Worm (Caenorhabditis elegans) whole organism, early embryonic: Measurements from ENCODE around the gene C08F8.6.

Experiments used
- B0310.2 ChIP-seq: sonication (generic microtip); optimal IDR thresholded peaks from 2 replicates; lab custom pipeline; 2016; ENCODE audit warnings: mild to moderate bottlenecking, missing genetic modification characterization, missing compliant biosample characterization
- F13C5.2 ChIP-seq: sonication (generic microtip); optimal IDR thresholded peaks from 2 replicates; lab custom pipeline; 2017; ENCODE audit warnings: mild to moderate bottlenecking, missing genetic modification characterization, inconsistent platforms, missing compliant biosample characterization
- ama-1 ChIP-seq: fragments of 150-350 bp; optimal IDR thresholded peaks from 2 replicates; lab custom pipeline; 2014
- ceh-36 ChIP-seq: sonication (generic microtip); optimal IDR thresholded peaks from 2 replicates; lab custom pipeline; 2016; ENCODE audit warnings: missing genetic modification characterization, inconsistent platforms, missing compliant biosample characterization
- flt-1 ChIP-seq: fragments of 200-800 bp; sonication (Bioruptor generic); IDR thresholded peaks from 2 replicates; pipeline ENCODE4 v1.3.6; 2022; ENCODE audit warnings: missing genetic modification characterization, missing compliant biosample characterization
- hmbx-1 ChIP-seq: sonication (generic microtip); optimal IDR thresholded peaks from 2 replicates; lab custom pipeline; 2016; ENCODE audit warnings: mild to moderate bottlenecking, missing genetic modification characterization, missing compliant biosample characterization
- hmg-4 ChIP-seq: fragments of 200-800 bp; sonication (Bioruptor generic); optimal IDR thresholded peaks from 2 replicates; lab custom pipeline; 2018; ENCODE audit warnings: mild to moderate bottlenecking, missing genetic modification characterization, missing compliant biosample characterization
- hnd-1 ChIP-seq: sonication (generic microtip); optimal IDR thresholded peaks from 2 replicates; lab custom pipeline; 2016; ENCODE audit warnings: missing genetic modification characterization, missing compliant biosample characterization
- scrt-1 ChIP-seq: fragments of 200-800 bp; sonication (Bioruptor generic); IDR thresholded peaks from 2 replicates; pipeline ENCODE4 v1.3.6; 2022; ENCODE audit warnings: missing genetic modification characterization, missing compliant biosample characterization
- sea-1 ChIP-seq: fragments of 200-800 bp; sonication (Bioruptor generic); conservative IDR thresholded peaks from 2 replicates; pipeline ENCODE4 v1.3.6; 2022; ENCODE audit warnings: missing genetic modification characterization, missing compliant biosample characterization
- tbx-11 ChIP-seq: fragments of 200-800 bp; sonication (Bioruptor generic); IDR thresholded peaks from 2 replicates; pipeline ENCODE4 v1.3.6; 2022; ENCODE audit warnings: missing genetic modification characterization, missing compliant biosample characterization
- tbx-37 ChIP-seq: fragments of 200-800 bp; sonication (Bioruptor generic); conservative IDR thresholded peaks from 2 replicates; pipeline ENCODE4 v1.3.6; 2022; ENCODE audit warnings: missing genetic modification reagents, missing genetic modification characterization, missing compliant biosample characterization

DNA sequence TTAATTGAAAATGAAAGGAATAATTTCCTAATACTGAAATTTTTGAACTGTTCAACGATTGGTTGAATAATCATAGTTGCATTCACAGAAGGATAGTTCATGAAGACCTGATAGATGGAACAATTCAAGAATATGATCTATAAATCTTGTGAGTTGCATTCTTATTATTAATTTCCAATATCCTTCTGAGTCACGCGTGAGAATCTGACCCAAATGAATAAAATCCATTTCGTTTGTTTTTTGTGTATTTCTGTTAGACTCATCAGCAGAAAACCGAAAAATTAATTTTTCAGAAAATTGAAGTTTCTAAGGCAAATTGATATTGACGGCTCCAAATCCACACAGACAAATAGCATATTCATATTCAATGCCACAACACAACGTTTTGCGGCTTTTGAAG lies 24.7 kb upstream of the C08F8.6 start, which contains the start of gene fbxb-79:
- TF ChIP-seq B0310.2 (tag; lab: Kevin White, UChicago) (no peak), ama-1 (no peak), F13C5.2 (tag; lab: Kevin White, UChicago) (no peak), sea-1 (GFP tag; lab: Robert Waterston, UW) (no peak), scrt-1 (GFP tag; lab: Robert Waterston, UW) (no peak), flt-1 (GFP tag; lab: Robert Waterston, UW) (no peak), tbx-11 (no peak), hmg-4 (GFP tag; lab: Kevin White, UChicago) (no peak), hnd-1 (tag; lab: Kevin White, UChicago) (no peak), tbx-37 (GFP tag; lab: Robert Waterston, UW) (no peak), ceh-36 (tag; lab: Kevin White, UChicago) (no peak), hmbx-1 (no peak)
